Fruit fly (Drosophila melanogaster): ENCODE results near the gene CG32017.

Gene CG32017

dm6 chr4:1196653-1197161, 34.7 kb upstream of the CG32017 start, which contains the start of gene PIP4K (continued):
- TF ChIP-seq CG8924 (tag; optimal IDR thresholded peaks at IDR 0.05) (no peak), CG11398 (GFP tag; optimal IDR thresholded peaks at IDR 0.05) (no peak), CG4707 (GFP tag; optimal IDR thresholded peaks at IDR 0.05) (no peak), kay (GFP tag; optimal IDR thresholded peaks at IDR 0.05) (no peak), ranshi (GFP tag; IDR thresholded peaks at IDR 0.05) (no peak), ind (GFP tag; optimal IDR thresholded peaks at IDR 0.05) (no peak), twi (tag; optimal IDR thresholded peaks at IDR 0.05) (no peak), CG1233 (GFP tag; optimal IDR thresholded peaks at IDR 0.05) (no peak), bsh (GFP tag; optimal IDR thresholded peaks at IDR 0.05) (no peak), CG15479 (GFP tag; optimal IDR thresholded peaks at IDR 0.05) (no peak), dmrt11E (tag; optimal IDR thresholded peaks at IDR 0.05) (peak; percentile 31), CG3838 (GFP tag; optimal IDR thresholded peaks at IDR 0.05) (no peak), sqz (GFP tag; optimal IDR thresholded peaks at IDR 0.05) (no peak), CG8290 (GFP tag; optimal IDR thresholded peaks at IDR 0.05) (no peak), CG8290 (tag; optimal IDR thresholded peaks at IDR 0.05) (peak in 1 of 2 experiments; percentile 17), nom (GFP tag; optimal IDR thresholded peaks at IDR 0.05) (peak; percentile 2), cwo (GFP tag; optimal IDR thresholded peaks at IDR 0.05) (no peak), CG3065 (GFP tag; optimal IDR thresholded peaks at IDR 0.05) (no peak), CG33557 (GFP tag; optimal IDR thresholded peaks at IDR 0.05) (peak; percentile 37), Dip3 (GFP tag; optimal IDR thresholded peaks at IDR 0.05) (no peak), pfk (GFP tag; optimal IDR thresholded peaks at IDR 0.05) (peak; percentile 53), ash1 (GFP tag; optimal IDR thresholded peaks at IDR 0.05) (no peak), Pdp1 (GFP tag; optimal IDR thresholded peaks at IDR 0.05) (peak in 1 of 2 experiments; percentile 7), CG7928 (GFP tag; optimal IDR thresholded peaks at IDR 0.05) (no peak), CG8359 (GFP tag; optimal IDR thresholded peaks at IDR 0.05; ENCODE audit: borderline replicate concordance) (no peak), bcd (GFP tag; optimal IDR thresholded peaks at IDR 0.05) (no peak), CG4617 (GFP tag; optimal IDR thresholded peaks at IDR 0.05; ENCODE audit: borderline replicate concordance) (peak; percentile 20), Nf-YA (GFP tag; IDR thresholded peaks at IDR 0.05) (no peak), CG12769 (tag; optimal IDR thresholded peaks at IDR 0.05) (no peak), Ravus (GFP tag; IDR thresholded peaks at IDR 0.05) (no peak), PHDP (tag; optimal IDR thresholded peaks at IDR 0.05) (no peak), Blimp-1 (GFP tag; optimal IDR thresholded peaks at IDR 0.05) (no peak), sens-2 (GFP tag; IDR thresholded peaks at IDR 0.05) (no peak), CG10147 (GFP tag; optimal IDR thresholded peaks at IDR 0.05) (no peak), CG7786 (GFP tag; optimal IDR thresholded peaks at IDR 0.05) (no peak), MBD-R2 (GFP tag; IDR thresholded peaks at IDR 0.05) (no peak), CG3407 (GFP tag; optimal IDR thresholded peaks at IDR 0.05) (no peak), shn (GFP tag; optimal IDR thresholded peaks at IDR 0.05) (no peak), z (GFP tag; IDR thresholded peaks at IDR 0.05) (no peak), CG10267 (tag; optimal IDR thresholded peaks at IDR 0.05) (peak; percentile 11), Dad (GFP tag; optimal IDR thresholded peaks at IDR 0.05) (no peak), CG1603 (tag; optimal IDR thresholded peaks at IDR 0.05) (peak; percentile 85), row (GFP tag; IDR thresholded peaks at IDR 0.05) (peak; percentile 71; the same call in 2 of the 3 replicates), Taf1 (GFP tag; IDR thresholded peaks at IDR 0.05) (no peak), CG18599 (GFP tag; optimal IDR thresholded peaks at IDR 0.05) (no peak), CG14965 (GFP tag; optimal IDR thresholded peaks at IDR 0.05; ENCODE audit: borderline replicate concordance) (no peak), CG10654 (GFP tag; optimal IDR thresholded peaks at IDR 0.05) (no peak), NC2β (GFP tag; optimal IDR thresholded peaks at IDR 0.05) (no peak), CG16779 (GFP tag; IDR thresholded peaks at IDR 0.05) (no peak), CG9727 (GFP tag; optimal IDR thresholded peaks at IDR 0.05) (no peak), pb (GFP tag; optimal IDR thresholded peaks at IDR 0.05) (no peak)
